Fruit fly (Drosophila melanogaster) whole organism, embryonic: ENCODE results near the gene CG8173.

Source experiments
- Atf6 ChIP-seq: fragments of 200-800 bp; sonication (Bioruptor generic); IDR thresholded peaks from 2 replicates; pipeline ENCODE4 v1.3.6; 2022; ENCODE audit warnings: missing biosample characterization, missing genetic modification characterization
- Blimp-1 ChIP-seq: fragments of 200-800 bp; sonication (Bioruptor generic); optimal IDR thresholded peaks from 3 replicates; lab custom pipeline; 2018; ENCODE audit warnings: missing biosample characterization, missing genetic modification characterization, mild to moderate bottlenecking, moderate library complexity, missing genetic modification reagents
- CG10147 ChIP-seq: fragments of 200-800 bp; sonication (Bioruptor generic); optimal IDR thresholded peaks from 2 replicates; lab custom pipeline; 2019; ENCODE audit warnings: missing biosample characterization, mild to moderate bottlenecking, missing genetic modification characterization, moderate library complexity
- CG10274 ChIP-seq: fragments of 200-800 bp; sonication (Bioruptor generic); optimal IDR thresholded peaks from 3 replicates; lab custom pipeline; 2017; ENCODE audit warnings: missing biosample characterization, mild to moderate bottlenecking, missing genetic modification characterization
- CG10979 ChIP-seq: fragments of 200-800 bp; sonication (Bioruptor generic); optimal IDR thresholded peaks from 2 replicates; lab custom pipeline; 2018; ENCODE audit warnings: missing biosample characterization, mild to moderate bottlenecking, missing genetic modification characterization, moderate library complexity
- CG11398 ChIP-seq: fragments of 200-800 bp; sonication (Bioruptor generic); optimal IDR thresholded peaks from 2 replicates; lab custom pipeline; 2016; ENCODE audit warnings: missing biosample characterization, missing genetic modification characterization
- CG11504 ChIP-seq: fragments of 200-800 bp; sonication (Bioruptor generic); optimal IDR thresholded peaks from 3 replicates; lab custom pipeline; 2019; ENCODE audit warnings: missing biosample characterization, mild to moderate bottlenecking, missing genetic modification characterization, moderate library complexity
- CG12071 ChIP-seq: fragments of 200-800 bp; sonication (Bioruptor generic); optimal IDR thresholded peaks from 3 replicates; lab custom pipeline; 2018; ENCODE audit warnings: missing biosample characterization, mild to moderate bottlenecking, missing genetic modification characterization
- CG16779 ChIP-seq: fragments of 200-800 bp; sonication (Bioruptor generic); IDR thresholded peaks from 2 replicates; pipeline ENCODE4 v1.3.6; 2022; ENCODE audit warnings: missing biosample characterization, missing genetic modification characterization
- CG17361 ChIP-seq: fragments of 200-800 bp; sonication (Bioruptor generic); IDR thresholded peaks from 3 replicates; pipeline ENCODE4 v1.3.6; 2022; ENCODE audit warnings: missing biosample characterization, missing genetic modification characterization
- CG17829 ChIP-seq: fragments of 200-800 bp; optimal IDR thresholded peaks from 2 replicates; lab custom pipeline; 2019; ENCODE audit warnings: missing biosample characterization, mild to moderate bottlenecking, missing genetic modification characterization, moderate library complexity
- CG17912 ChIP-seq: fragments of 200-800 bp; sonication (Bioruptor generic); optimal IDR thresholded peaks from 2 replicates; lab custom pipeline; 2018; ENCODE audit warnings: missing biosample characterization, mild to moderate bottlenecking, missing genetic modification characterization
- CG18262 ChIP-seq: fragments of 200-800 bp; optimal IDR thresholded peaks from 3 replicates; lab custom pipeline; 2019; ENCODE audit warnings: missing biosample characterization, mild to moderate bottlenecking, missing genetic modification characterization, moderate library complexity
- CG18619 ChIP-seq: fragments of 200-800 bp; sonication (Bioruptor generic); optimal IDR thresholded peaks from 3 replicates; lab custom pipeline; 2017; ENCODE audit warnings: missing biosample characterization, mild to moderate bottlenecking, missing genetic modification characterization
- CG2678 ChIP-seq: fragments of 200-800 bp; sonication (Bioruptor generic); optimal IDR thresholded peaks from 3 replicates; lab custom pipeline; 2019; ENCODE audit warnings: missing biosample characterization, mild to moderate bottlenecking, missing genetic modification characterization, moderate library complexity
- CG2712 ChIP-seq: fragments of 200-800 bp; optimal IDR thresholded peaks from 3 replicates; lab custom pipeline; 2019; ENCODE audit warnings: missing biosample characterization, mild to moderate bottlenecking, missing genetic modification characterization, moderate library complexity
- CG30403 ChIP-seq: fragments of 200-800 bp; sonication (Bioruptor generic); optimal IDR thresholded peaks from 3 replicates; lab custom pipeline; 2016; ENCODE audit warnings: missing biosample characterization, missing genetic modification characterization
- CG31365 ChIP-seq: fragments of 200-800 bp; sonication (Bioruptor generic); optimal IDR thresholded peaks from 2 replicates; lab custom pipeline; 2018; ENCODE audit warnings: missing biosample characterization, mild to moderate bottlenecking, missing genetic modification characterization
- CG4404 ChIP-seq: fragments of 200-800 bp; sonication (Bioruptor generic); IDR thresholded peaks from 2 replicates; pipeline ENCODE4 v1.3.6; 2022; ENCODE audit warnings: missing biosample characterization, missing genetic modification characterization
- CG4820 ChIP-seq: fragments of 200-800 bp; sonication (Bioruptor generic); optimal IDR thresholded peaks from 3 replicates; lab custom pipeline; 2016; ENCODE audit warnings: missing biosample characterization, missing genetic modification characterization
- CG6689 ChIP-seq: fragments of 200-800 bp; sonication (Bioruptor generic); IDR thresholded peaks from 2 replicates; pipeline ENCODE4 v1.3.6; 2022; ENCODE audit warnings: missing biosample characterization, missing genetic modification characterization
- CG7839 ChIP-seq: fragments of 200-800 bp; sonication (Bioruptor generic); optimal IDR thresholded peaks from 3 replicates; lab custom pipeline; 2018; ENCODE audit warnings: missing biosample characterization, mild to moderate bottlenecking, missing genetic modification characterization, moderate library complexity
- CG7928 ChIP-seq: fragments of 200-800 bp; sonication (Bioruptor generic); optimal IDR thresholded peaks from 2 replicates; lab custom pipeline; 2017; ENCODE audit warnings: missing biosample characterization, mild to moderate bottlenecking, missing genetic modification characterization
- CG9727 ChIP-seq: fragments of 200-800 bp; sonication (Bioruptor generic); optimal IDR thresholded peaks from 3 replicates; lab custom pipeline; 2017; ENCODE audit warnings: missing biosample characterization, mild to moderate bottlenecking, missing genetic modification characterization
- D19A ChIP-seq: fragments of 200-800 bp; optimal IDR thresholded peaks from 3 replicates; lab custom pipeline; 2019; ENCODE audit warnings: missing biosample characterization, mild to moderate bottlenecking, missing genetic modification characterization, moderate library complexity
- Dek ChIP-seq: fragments of 200-800 bp; sonication (Bioruptor generic); optimal IDR thresholded peaks from 3 replicates; lab custom pipeline; 2019; ENCODE audit warnings: missing biosample characterization, mild to moderate bottlenecking, missing genetic modification characterization, moderate library complexity
- HLHmδ ChIP-seq: fragments of 200-800 bp; sonication (Bioruptor generic); optimal IDR thresholded peaks from 2 replicates; lab custom pipeline; 2018; ENCODE audit warnings: missing biosample characterization, mild to moderate bottlenecking, missing genetic modification characterization, moderate library complexity
- Hmr ChIP-seq: fragments of 200-800 bp; sonication (Bioruptor generic); optimal IDR thresholded peaks from 3 replicates; lab custom pipeline; 2017; ENCODE audit warnings: mild to moderate bottlenecking, missing biosample characterization, missing genetic modification reagents, missing genetic modification characterization
- Hsf ChIP-seq: fragments of 200-800 bp; sonication (Bioruptor generic); optimal IDR thresholded peaks from 3 replicates; lab custom pipeline; 2016; ENCODE audit warnings: missing biosample characterization, missing genetic modification characterization
- Oli ChIP-seq: fragments of 200-800 bp; sonication (Bioruptor generic); optimal IDR thresholded peaks from 2 replicates; lab custom pipeline; 2018; ENCODE audit warnings: missing biosample characterization, mild to moderate bottlenecking, missing genetic modification characterization, moderate library complexity
- Scr ChIP-seq: fragments of 200-800 bp; sonication (Bioruptor generic); IDR thresholded peaks from 2 replicates; pipeline ENCODE4 v1.3.6; 2022; ENCODE audit warnings: missing biosample characterization, missing genetic modification characterization; ENCODE audit not compliant: partially characterized antibody
- Taf1 ChIP-seq: fragments of 200-800 bp; sonication (Bioruptor generic); IDR thresholded peaks from 2 replicates; pipeline ENCODE4 v1.3.6; 2022; ENCODE audit warnings: missing biosample characterization, missing genetic modification characterization
- Vsx1 ChIP-seq: fragments of 200-800 bp; sonication (Bioruptor generic); optimal IDR thresholded peaks from 2 replicates; lab custom pipeline; 2017; ENCODE audit warnings: missing biosample characterization, mild to moderate bottlenecking, missing genetic modification characterization, missing genetic modification reagents
- Xrp1 ChIP-seq: fragments of 200-800 bp; sonication (Bioruptor generic); IDR thresholded peaks from 2 replicates; pipeline ENCODE4 v1.3.6; 2022; ENCODE audit warnings: missing biosample characterization, missing genetic modification characterization
- ap ChIP-seq: fragments of 200-800 bp; sonication (Bioruptor generic); IDR thresholded peaks from 2 replicates; pipeline ENCODE4 v1.3.6; 2022; ENCODE audit warnings: missing biosample characterization, missing genetic modification characterization
- az2 ChIP-seq: fragments of 200-800 bp; sonication (Bioruptor generic); optimal IDR thresholded peaks from 3 replicates; lab custom pipeline; 2016; ENCODE audit warnings: missing biosample characterization, missing genetic modification characterization
- chif ChIP-seq, 2 experiments: fragments of 200-800 bp; sonication (Bioruptor generic); optimal IDR thresholded peaks; 3 replicates each; lab custom pipeline; 2016; ENCODE audit warnings: missing biosample characterization in 2 of 2, missing genetic modification characterization in 2 of 2
- croc ChIP-seq: fragments of 200-800 bp; sonication (Bioruptor generic); conservative IDR thresholded peaks from 3 replicates; pipeline ENCODE4 v1.3.6; 2022; ENCODE audit warnings: missing biosample characterization, missing genetic modification characterization
- dmrt11E ChIP-seq: fragments of 200-800 bp; sonication (Bioruptor generic); optimal IDR thresholded peaks from 3 replicates; lab custom pipeline; 2018; ENCODE audit warnings: missing biosample characterization, mild to moderate bottlenecking, missing genetic modification characterization, moderate library complexity
- dmrt99B ChIP-seq: fragments of 200-800 bp; sonication (Bioruptor generic); optimal IDR thresholded peaks from 2 replicates; lab custom pipeline; 2018; ENCODE audit warnings: missing biosample characterization, mild to moderate bottlenecking, missing genetic modification characterization, moderate library complexity
- eyg ChIP-seq: fragments of 200-800 bp; sonication (Bioruptor generic); optimal IDR thresholded peaks from 3 replicates; lab custom pipeline; 2016; ENCODE audit warnings: missing biosample characterization, missing genetic modification characterization
- gce ChIP-seq: fragments of 200-800 bp; sonication (Bioruptor generic); IDR thresholded peaks from 3 replicates; pipeline ENCODE4 v1.3.6; 2022; ENCODE audit warnings: missing biosample characterization, missing genetic modification characterization
- gem ChIP-seq: fragments of 200-800 bp; sonication (Bioruptor generic); optimal IDR thresholded peaks from 2 replicates; lab custom pipeline; 2019; ENCODE audit warnings: missing biosample characterization, mild to moderate bottlenecking, missing genetic modification characterization, moderate library complexity
- ind ChIP-seq: fragments of 200-800 bp; sonication (Bioruptor generic); optimal IDR thresholded peaks from 3 replicates; lab custom pipeline; 2016; ENCODE audit warnings: missing biosample characterization, missing genetic modification characterization
- kay ChIP-seq: fragments of 200-800 bp; sonication (Bioruptor generic); optimal IDR thresholded peaks from 2 replicates; lab custom pipeline; 2016; ENCODE audit warnings: missing biosample characterization, missing genetic modification characterization
- lbe ChIP-seq: fragments of 200-800 bp; sonication (Bioruptor generic); optimal IDR thresholded peaks from 2 replicates; lab custom pipeline; 2016; ENCODE audit warnings: missing biosample characterization, mild to moderate bottlenecking, missing genetic modification characterization
- lola ChIP-seq, 3 experiments: fragments of >200 bp in 2 of 3; fragments of 200-800 bp in 1 of 3; sonication (Bioruptor generic) in 1 of 3; optimal IDR thresholded peaks; 2 replicates each; lab custom pipeline; 2017 to 2019; ENCODE audit warnings: missing biosample characterization in 3 of 3, missing genetic modification characterization in 3 of 3, mild to moderate bottlenecking in 1 of 3, moderate library complexity in 1 of 3
- peb ChIP-seq: fragments of 200-800 bp; sonication (Bioruptor generic); IDR thresholded peaks from 2 replicates; pipeline ENCODE4 v1.3.6; 2022; ENCODE audit warnings: missing biosample characterization, missing genetic modification characterization
- repo ChIP-seq: fragments of 200-800 bp; sonication (Bioruptor generic); optimal IDR thresholded peaks from 2 replicates; lab custom pipeline; 2016; ENCODE audit warnings: missing biosample characterization, missing genetic modification characterization
- sens ChIP-seq: fragments of 200-800 bp; sonication (Bioruptor generic); peaks from one replicate; lab custom pipeline; 2016; ENCODE audit warnings: missing biosample characterization, missing genetic modification characterization
- zf30C ChIP-seq: fragments of 200-800 bp; sonication (Bioruptor generic); optimal IDR thresholded peaks from 3 replicates; lab custom pipeline; 2018; ENCODE audit warnings: missing biosample characterization, mild to moderate bottlenecking, missing genetic modification characterization

Gene CG8173

DNA sequence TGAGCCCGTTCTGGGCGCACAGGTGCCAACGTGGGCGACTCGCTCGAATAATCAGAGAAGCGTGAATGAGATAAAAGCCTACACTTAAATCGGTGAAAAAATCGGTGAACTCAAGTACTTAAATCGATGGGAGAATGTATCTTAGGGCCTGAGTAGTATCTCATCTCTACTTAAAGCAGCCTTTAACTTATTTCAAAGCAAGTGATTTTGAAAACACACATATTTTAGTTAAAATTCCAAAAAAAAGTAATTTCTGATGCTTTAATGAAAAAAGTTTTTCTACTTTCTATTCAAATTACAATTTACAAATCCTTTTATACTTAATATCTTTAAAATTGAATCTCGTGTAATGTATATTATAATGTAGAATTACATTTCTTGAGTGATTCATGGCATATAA is 23.2 kb upstream of the CG8173 start:
- TF ChIP-seq Hsf (no peak), CG6689 (GFP tag; lab: Robert Waterston, UW) (0 out of 2 replicates have a peak, but pooled peaks have one; percentile 17), gce (GFP tag; lab: Robert Waterston, UW) (no peak), Taf1 (GFP tag; lab: Robert Waterston, UW) (no peak), CG17829 (tag; lab: Kevin White, UChicago) (peak; percentile 7), CG16779 (GFP tag; lab: Robert Waterston, UW) (no peak), CG11398 (GFP tag; lab: Kevin White, UChicago) (no peak), CG4820 (no peak), Blimp-1 (GFP tag; lab: Kevin White, UChicago) (peak; percentile 8), CG2712 (tag; lab: Kevin White, UChicago) (peak; percentile 24), peb (GFP tag; lab: Robert Waterston, UW) (no peak), ind (GFP tag; lab: Kevin White, UChicago) (no peak), CG10979 (tag; lab: Kevin White, UChicago) (peak; percentile 45), kay (no peak), CG17361 (GFP tag; lab: Robert Waterston, UW) (peak; percentile 39; the same call in 1 of the 3 replicates), CG18262 (tag; lab: Kevin White, UChicago) (peak; percentile 53), ap (GFP tag; lab: Robert Waterston, UW) (no peak), CG17912 (GFP tag; lab: Kevin White, UChicago) (no peak), CG9727 (GFP tag; lab: Kevin White, UChicago) (peak; percentile 1), CG7928 (GFP tag; lab: Kevin White, UChicago) (no peak), dmrt11E (tag; lab: Kevin White, UChicago) (peak; percentile 35), lbe (GFP tag; lab: Kevin White, UChicago) (no peak), CG18619 (no peak), eyg (GFP tag; lab: Kevin White, UChicago) (no peak), sens (GFP tag; lab: Kevin White, UChicago) (peak; percentile 62), lola (GFP tag; optimal IDR thresholded peaks at IDR 0.05; lab: Kevin White, UChicago) (peak in 1 of 3 experiments; percentile 20), CG10147 (GFP tag; lab: Kevin White, UChicago) (no peak), CG11504 (tag; lab: Kevin White, UChicago) (peak; percentile 32), gem (tag; lab: Kevin White, UChicago) (peak; percentile 37), CG4404 (GFP tag; lab: Robert Waterston, UW) (no peak), Dek (tag; lab: Kevin White, UChicago) (no peak), Xrp1 (GFP tag; lab: Robert Waterston, UW) (peak; percentile 35; the same call in 1 of the 2 replicates), Hmr (GFP tag; lab: Kevin White, UChicago) (no peak), Vsx1 (GFP tag; lab: Kevin White, UChicago) (no peak), CG7839 (peak; percentile 17), CG10274 (GFP tag; lab: Kevin White, UChicago) (no peak), HLHmδ (GFP tag; lab: Kevin White, UChicago) (no peak), chif (GFP tag; optimal IDR thresholded peaks at IDR 0.05; lab: Kevin White, UChicago) (no peak), CG12071 (GFP tag; lab: Kevin White, UChicago) (no peak), croc (GFP tag; lab: Robert Waterston, UW) (0 out of 3 replicates have a peak, but pooled peaks have one; percentile 17), D19A (peak; percentile 16), dmrt99B (tag; lab: Kevin White, UChicago) (peak; percentile 21), az2 (GFP tag; lab: Kevin White, UChicago) (no peak), Scr (GFP tag; lab: Robert Waterston, UW) (no peak), CG30403 (GFP tag; lab: Kevin White, UChicago) (no peak), Atf6 (GFP tag; lab: Robert Waterston, UW) (no peak), repo (GFP tag; lab: Kevin White, UChicago) (no peak), zf30C (no peak), Oli (peak; percentile 9), CG2678 (tag; lab: Kevin White, UChicago) (peak; percentile 27), CG31365 (no peak)
